Worm (Caenorhabditis elegans) whole organism, L3 larva: Measurements from ENCODE around the gene tbp-1.

ENCODE experiments used
- R02D3.7 ChIP-seq: fragments of 150-350 bp; optimal IDR thresholded peaks from 2 replicates; lab custom pipeline; 2014; ENCODE audit warnings: missing biosample characterization, missing genetic modification characterization
- ZK546.5 ChIP-seq: sonication (generic microtip); optimal IDR thresholded peaks from 2 replicates; lab custom pipeline; 2017; ENCODE audit warnings: missing biosample characterization, missing genetic modification characterization
- aly-2 ChIP-seq: fragments of 150-350 bp; optimal IDR thresholded peaks from 2 replicates; lab custom pipeline; 2014; ENCODE audit warnings: missing biosample characterization, missing genetic modification characterization
- ama-1 ChIP-seq: fragments of 150-350 bp; optimal IDR thresholded peaks from 2 replicates; lab custom pipeline; 2018
- ceh-16 ChIP-seq: sonication (generic microtip); optimal IDR thresholded peaks from 2 replicates; lab custom pipeline; 2017; ENCODE audit warnings: missing biosample characterization, missing genetic modification characterization
- ceh-28 ChIP-seq: fragments of 150-350 bp; optimal IDR thresholded peaks from 2 replicates; lab custom pipeline; 2014; ENCODE audit warnings: missing biosample characterization, missing genetic modification reagents, missing genetic modification characterization
- ceh-82 ChIP-seq: fragments of 150-350 bp; optimal IDR thresholded peaks from 2 replicates; lab custom pipeline; 2014; ENCODE audit warnings: missing biosample characterization, missing genetic modification characterization
- ceh-9 ChIP-seq: sonication (generic microtip); optimal IDR thresholded peaks from 2 replicates; lab custom pipeline; 2018; ENCODE audit warnings: missing biosample characterization, missing genetic modification characterization
- daf-12 ChIP-seq: fragments of 150-350 bp; optimal IDR thresholded peaks from 2 replicates; lab custom pipeline; 2014; ENCODE audit warnings: missing biosample characterization, missing genetic modification reagents, missing genetic modification characterization
- egl-27 ChIP-seq: sonication (generic microtip); optimal IDR thresholded peaks from 4 replicates; lab custom pipeline; 2017; ENCODE audit warnings: missing biosample characterization, missing genetic modification reagents, missing genetic modification characterization
- egl-5 ChIP-seq: fragments of 150-350 bp; optimal IDR thresholded peaks from 2 replicates; lab custom pipeline; 2017; ENCODE audit warnings: missing biosample characterization, missing genetic modification reagents, missing genetic modification characterization, inconsistent platforms
- elt-1 ChIP-seq: fragments of 150-350 bp; optimal IDR thresholded peaks from 2 replicates; lab custom pipeline; 2014; ENCODE audit warnings: missing biosample characterization, missing genetic modification characterization
- elt-2 ChIP-seq: sonication (generic microtip); optimal IDR thresholded peaks from 2 replicates; lab custom pipeline; 2016; ENCODE audit warnings: missing genetic modification reagents, mild to moderate bottlenecking, missing genetic modification characterization, missing compliant biosample characterization
- elt-3 ChIP-seq, 3 experiments: fragments of 150-350 bp in 1 of 3; sonication (generic microtip) in 2 of 3; optimal IDR thresholded peaks; 2 replicates in 2 of 3; 4 replicates in 1 of 3; lab custom pipeline; 2014 to 2017; ENCODE audit warnings: missing biosample characterization in 3 of 3, missing genetic modification characterization in 3 of 3
- eor-1 ChIP-seq, 2 experiments: fragments of 150-350 bp; optimal IDR thresholded peaks; 2 replicates each; lab custom pipeline; 2014 to 2018; ENCODE audit warnings: missing biosample characterization in 2 of 2, missing genetic modification characterization in 2 of 2
- fkh-10 ChIP-seq: sonication (generic microtip); optimal IDR thresholded peaks from 2 replicates; lab custom pipeline; 2017; ENCODE audit warnings: missing biosample characterization, missing genetic modification reagents, missing genetic modification characterization
- fkh-2 ChIP-seq: fragments of 150-350 bp; optimal IDR thresholded peaks from 2 replicates; lab custom pipeline; 2014; ENCODE audit warnings: missing biosample characterization, missing genetic modification reagents, missing genetic modification characterization
- fos-1 ChIP-seq: fragments of 150-350 bp; optimal IDR thresholded peaks from 2 replicates; lab custom pipeline; 2014; ENCODE audit warnings: missing biosample characterization, missing genetic modification characterization
- hmg-11 ChIP-seq: sonication (generic microtip); optimal IDR thresholded peaks from 2 replicates; lab custom pipeline; 2016; ENCODE audit warnings: missing genetic modification characterization, missing compliant biosample characterization
- jun-1 ChIP-seq: fragments of 150-350 bp; optimal IDR thresholded peaks from 2 replicates; lab custom pipeline; 2014; ENCODE audit warnings: missing biosample characterization, missing genetic modification reagents, missing genetic modification characterization
- lin-15B ChIP-seq: fragments of 150-350 bp; optimal IDR thresholded peaks from 2 replicates; lab custom pipeline; 2014; ENCODE audit warnings: missing biosample characterization, missing genetic modification characterization
- lin-39 ChIP-seq: fragments of 150-350 bp; optimal IDR thresholded peaks from 2 replicates; lab custom pipeline; 2018; ENCODE audit warnings: missing biosample characterization, missing genetic modification reagents, missing genetic modification characterization
- lsy-12 ChIP-seq: sonication (generic microtip); optimal IDR thresholded peaks from 2 replicates; lab custom pipeline; 2016; ENCODE audit warnings: mild to moderate bottlenecking, missing genetic modification characterization, missing compliant biosample characterization
- mdl-1 ChIP-seq: fragments of 150-350 bp; optimal IDR thresholded peaks from 2 replicates; lab custom pipeline; 2014; ENCODE audit warnings: missing biosample characterization, missing genetic modification characterization
- mml-1 ChIP-seq: fragments of 150-350 bp; sonication (generic microtip); optimal IDR thresholded peaks from 3 replicates; lab custom pipeline; 2014; ENCODE audit warnings: missing biosample characterization, missing genetic modification characterization
- nfya-1 ChIP-seq: sonication (generic microtip); optimal IDR thresholded peaks from 2 replicates; lab custom pipeline; 2017; ENCODE audit warnings: missing genetic modification characterization, mild to moderate bottlenecking, missing compliant biosample characterization, antibody characterized with exemption, moderate library complexity; ENCODE audit not compliant: insufficient read depth
- nhr-11 ChIP-seq: fragments of 150-350 bp; optimal IDR thresholded peaks from 2 replicates; lab custom pipeline; 2014; ENCODE audit warnings: missing biosample characterization, missing genetic modification characterization
- nhr-12 ChIP-seq: fragments of 150-350 bp; optimal IDR thresholded peaks from 2 replicates; lab custom pipeline; 2014; ENCODE audit warnings: missing biosample characterization, missing genetic modification characterization
- nhr-23 ChIP-seq: fragments of 150-350 bp; optimal IDR thresholded peaks from 2 replicates; lab custom pipeline; 2014; ENCODE audit warnings: missing biosample characterization, missing genetic modification reagents, missing genetic modification characterization
- nhr-237 ChIP-seq: fragments of 150-350 bp; optimal IDR thresholded peaks from 2 replicates; lab custom pipeline; 2014; ENCODE audit warnings: missing biosample characterization, missing genetic modification characterization
- nhr-25 ChIP-seq: sonication (generic microtip); optimal IDR thresholded peaks from 2 replicates; lab custom pipeline; 2017; ENCODE audit warnings: missing biosample characterization, missing genetic modification characterization
- nhr-28 ChIP-seq: fragments of 150-350 bp; optimal IDR thresholded peaks from 2 replicates; lab custom pipeline; 2014; ENCODE audit warnings: missing biosample characterization, missing genetic modification characterization
- nhr-43 ChIP-seq: sonication (generic microtip); optimal IDR thresholded peaks from 2 replicates; lab custom pipeline; 2016; ENCODE audit warnings: mild to moderate bottlenecking, missing genetic modification characterization, missing compliant biosample characterization; ENCODE audit not compliant: poor library complexity, severe bottlenecking
- nhr-67 ChIP-seq: fragments of 150-350 bp; optimal IDR thresholded peaks from 2 replicates; lab custom pipeline; 2014; ENCODE audit warnings: missing biosample characterization, missing genetic modification characterization
- nhr-76 ChIP-seq: fragments of 150-350 bp; sonication (generic microtip); optimal IDR thresholded peaks from 5 replicates; lab custom pipeline; 2014; ENCODE audit warnings: missing biosample characterization, missing genetic modification characterization
- nhr-77 ChIP-seq: fragments of 150-350 bp; optimal IDR thresholded peaks from 2 replicates; lab custom pipeline; 2014; ENCODE audit warnings: missing biosample characterization, missing genetic modification characterization
- pha-4 ChIP-seq: fragments of 150-350 bp; optimal IDR thresholded peaks from 2 replicates; lab custom pipeline; 2014; ENCODE audit warnings: missing biosample characterization, missing genetic modification reagents, missing genetic modification characterization
- pqm-1 ChIP-seq: fragments of 150-350 bp; optimal IDR thresholded peaks from 2 replicates; lab custom pipeline; 2017; ENCODE audit warnings: missing biosample characterization, missing genetic modification characterization, inconsistent platforms
- sea-2 ChIP-seq: fragments of 150-350 bp; sonication (generic microtip); optimal IDR thresholded peaks from 4 replicates; lab custom pipeline; 2014; ENCODE audit warnings: missing biosample characterization, missing genetic modification reagents, missing genetic modification characterization
- skn-1 ChIP-seq: fragments of 150-350 bp; optimal IDR thresholded peaks from 2 replicates; lab custom pipeline; 2014; ENCODE audit warnings: missing biosample characterization, missing genetic modification characterization
- snpc-4 ChIP-seq: fragments of 150-350 bp; optimal IDR thresholded peaks from 2 replicates; lab custom pipeline; 2014; ENCODE audit warnings: missing biosample characterization, missing genetic modification characterization
- tbx-2 ChIP-seq: sonication (generic microtip); optimal IDR thresholded peaks from 2 replicates; lab custom pipeline; 2016; ENCODE audit warnings: mild to moderate bottlenecking, missing genetic modification characterization, missing compliant biosample characterization
- unc-39 ChIP-seq: sonication (generic microtip); optimal IDR thresholded peaks from 4 replicates; lab custom pipeline; 2017; ENCODE audit warnings: missing biosample characterization, missing genetic modification characterization
- unc-62 ChIP-seq: fragments of 150-350 bp; sonication (generic microtip); optimal IDR thresholded peaks from 4 replicates; lab custom pipeline; 2014; ENCODE audit warnings: missing biosample characterization, missing genetic modification reagents, missing genetic modification characterization
- zag-1 ChIP-seq: fragments of 150-350 bp; optimal IDR thresholded peaks from 2 replicates; lab custom pipeline; 2014; ENCODE audit warnings: missing biosample characterization, missing genetic modification characterization
- ztf-11 ChIP-seq: fragments of 150-350 bp; optimal IDR thresholded peaks from 2 replicates; lab custom pipeline; 2014; ENCODE audit warnings: missing biosample characterization, missing genetic modification characterization
- ztf-4 ChIP-seq: fragments of 150-350 bp; optimal IDR thresholded peaks from 2 replicates; lab custom pipeline; 2014; ENCODE audit warnings: missing biosample characterization, missing genetic modification characterization

Gene tbp-1

DNA sequence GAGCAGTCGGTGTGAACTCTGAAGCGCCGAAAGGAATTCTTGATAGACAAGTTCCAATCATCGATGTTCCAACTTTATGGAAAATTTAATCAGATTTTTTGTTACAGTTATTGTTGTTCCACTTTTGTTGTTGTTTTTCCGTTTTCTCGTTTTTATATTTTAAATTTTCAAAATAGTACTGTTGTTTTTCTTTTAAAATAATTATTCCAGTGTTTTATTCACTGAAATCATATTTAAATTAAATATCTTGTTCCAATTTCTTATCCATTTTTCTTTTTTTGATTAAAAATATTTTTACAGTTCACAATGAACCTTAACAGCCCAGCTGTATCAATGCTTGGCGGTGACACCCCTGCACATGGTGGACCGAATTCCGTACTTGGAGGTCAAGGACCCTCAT lies at the start of gene tbp-1:
TSS of gene tbp-1 (plus strand) at position 301 of the 400 bp plus-strand sequence.
- no peak for TF ChIP-seq mdl-1
- TF ChIP-seq mml-1, result no peak
- no peak for TF ChIP-seq R02D3.7
- TF ChIP-seq ztf-4 (tag; lab: Kevin White, UChicago), result no peak

DNA sequence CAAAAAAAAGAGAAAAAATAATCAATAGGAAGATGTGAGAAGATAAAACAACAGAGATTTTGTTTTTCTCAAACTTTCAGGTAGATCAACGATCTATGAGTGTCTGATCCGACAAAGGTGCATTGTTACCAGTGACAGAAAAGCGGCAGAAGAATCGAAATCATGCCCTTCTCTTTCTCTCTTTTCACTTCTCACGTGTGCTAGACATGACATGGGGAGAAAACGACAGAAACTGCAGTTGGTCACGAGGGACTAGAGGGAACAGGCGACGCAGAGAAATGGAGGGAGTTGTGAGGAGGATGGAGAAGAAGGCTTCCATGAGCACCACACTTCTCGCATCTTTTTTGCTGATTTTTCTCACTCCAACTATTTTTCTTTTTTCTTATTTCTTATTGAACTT lies 48.6 kb upstream of the tbp-1 start, which contains the start of gene F56C9.10:
TSS of gene F56C9.10 (minus strand) at position 97 of the 400 bp plus-strand sequence.
- peak; percentile 84 for TF ChIP-seq jun-1 (tag; lab: Kevin White, UChicago)
- no peak for TF ChIP-seq daf-12 (tag; lab: Kevin White, UChicago)
- TF ChIP-seq nhr-11 (tag; lab: Kevin White, UChicago), result peak; percentile 92
- TF ChIP-seq nhr-28 (tag; lab: Kevin White, UChicago), result no peak
- no peak for TF ChIP-seq sea-2 (GFP tag; lab: Kevin White, UChicago)
- TF ChIP-seq nhr-43, result peak; percentile 78
- TF ChIP-seq nhr-76 (tag; lab: Kevin White, UChicago), result no peak
- TF ChIP-seq ceh-16 (tag; lab: Kevin White, UChicago), result no peak
- no peak for TF ChIP-seq aly-2 (tag; lab: Kevin White, UChicago)
- peak; percentile 82 for TF ChIP-seq lin-15B (tag; lab: Kevin White, UChicago)
- peak; percentile 84 for TF ChIP-seq lin-39
- peak; percentile 33 for TF ChIP-seq tbx-2 (tag; lab: Kevin White, UChicago)
- TF ChIP-seq nhr-77 (tag; lab: Kevin White, UChicago), result no peak
- no peak for TF ChIP-seq egl-5 (tag; lab: Kevin White, UChicago)
- TF ChIP-seq R02D3.7, result peak; percentile 38
- TF ChIP-seq fkh-2, result no peak
- no peak for TF ChIP-seq eor-1 (tag; optimal IDR thresholded peaks at IDR 0.05; lab: Kevin White, UChicago)
- TF ChIP-seq unc-62, result peak; percentile 88
- no peak for TF ChIP-seq ztf-11
- TF ChIP-seq elt-3 (tag; optimal IDR thresholded peaks at IDR 0.05; lab: Kevin White, UChicago), result no peak
- TF ChIP-seq nhr-25 (tag; lab: Kevin White, UChicago), result peak; percentile 72
- peak; percentile 55 for TF ChIP-seq pha-4 (tag; lab: Kevin White, UChicago)
- TF ChIP-seq nhr-237 (tag; lab: Kevin White, UChicago), result no peak
- TF ChIP-seq elt-2 (tag; lab: Kevin White, UChicago), result peak; percentile 59
- peak; percentile 44 for TF ChIP-seq egl-27 (tag; lab: Kevin White, UChicago)
- peak; percentile 78 for TF ChIP-seq snpc-4
- peak; percentile 88 for TF ChIP-seq nfya-1 (tag; lab: Kevin White, UChicago)
- TF ChIP-seq ZK546.5 (tag; lab: Kevin White, UChicago), result no peak
- peak; percentile 58 for TF ChIP-seq hmg-11 (tag; lab: Kevin White, UChicago)
- peak; percentile 68 for TF ChIP-seq ztf-4 (tag; lab: Kevin White, UChicago)
- TF ChIP-seq fkh-10, result no peak
- TF ChIP-seq ceh-82 (tag; lab: Kevin White, UChicago), result no peak
- TF ChIP-seq fos-1, result no peak
- peak; percentile 77 for TF ChIP-seq lsy-12 (tag; lab: Kevin White, UChicago)
- peak; percentile 96 for TF ChIP-seq mdl-1
- no peak for TF ChIP-seq unc-39 (tag; lab: Kevin White, UChicago)
- no peak for TF ChIP-seq zag-1
- TF ChIP-seq nhr-67 (tag; lab: Kevin White, UChicago), result no peak
- TF ChIP-seq nhr-12 (tag; lab: Kevin White, UChicago), result no peak
- TF ChIP-seq pqm-1 (tag; lab: Kevin White, UChicago), result peak; percentile 1
- no peak for TF ChIP-seq elt-1
- peak; percentile 22 for TF ChIP-seq skn-1 (tag; lab: Kevin White, UChicago)
- TF ChIP-seq ama-1 (lab: Kevin White, UChicago), result peak; percentile 80
- no peak for TF ChIP-seq ceh-9
- TF ChIP-seq nhr-23 (tag; lab: Kevin White, UChicago), result peak; percentile 81
- TF ChIP-seq ceh-28 (tag; lab: Kevin White, UChicago), result peak; percentile 44
- no peak for TF ChIP-seq mml-1
- TF ChIP-seq, all 47 proteins: peak for 23
